Fruit fly (Drosophila melanogaster) whole organism, embryonic: ENCODE results near the gene CG34301.

ENCODE experiments used
- CG6689 ChIP-seq: fragments of 200-800 bp; sonication (Bioruptor generic); IDR thresholded peaks from 2 replicates; pipeline ENCODE4 v1.3.6; 2022; ENCODE audit warnings: missing biosample characterization, missing genetic modification characterization
- HmgD ChIP-seq: fragments of 200-800 bp; sonication (Bioruptor generic); optimal IDR thresholded peaks from 3 replicates; lab custom pipeline; 2016; ENCODE audit warnings: missing biosample characterization, missing genetic modification characterization

DNA sequence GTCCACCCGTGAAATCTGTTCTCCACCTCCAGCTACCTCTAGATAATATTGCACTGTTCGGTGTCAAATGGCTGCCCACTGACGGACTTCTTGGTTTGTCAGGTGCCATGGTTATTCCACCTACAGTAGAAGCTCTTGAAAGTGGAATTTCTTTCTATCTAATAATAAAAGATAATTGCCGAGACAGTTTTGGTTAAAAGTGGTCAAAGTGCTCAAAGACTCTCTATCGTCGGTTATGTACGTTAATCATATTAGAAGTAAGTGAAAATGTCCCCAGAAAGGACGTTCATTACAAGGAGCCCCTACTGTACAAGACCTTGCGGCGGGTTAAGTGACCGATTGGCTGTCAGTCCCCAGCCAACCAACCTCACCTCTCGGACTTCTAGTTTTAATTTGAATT, 29.0 kb upstream of the CG34301 start:
- TF ChIP-seq CG6689 (GFP tag; lab: Robert Waterston, UW) (peak; percentile 61), HmgD (GFP tag; lab: Kevin White, UChicago) (no peak)
